Worm (Caenorhabditis elegans) whole organism, L1 larva: Measurements from ENCODE around the gene srz-101.

ENCODE experiments used
- C34B4.2 ChIP-seq: sonication (generic microtip); optimal IDR thresholded peaks from 2 replicates; lab custom pipeline; 2017; ENCODE audit warnings: mild to moderate bottlenecking, missing genetic modification characterization, missing compliant biosample characterization
- F16B12.6 ChIP-seq: fragments of 150-350 bp; optimal IDR thresholded peaks from 2 replicates; lab custom pipeline; 2014; ENCODE audit warnings: missing biosample characterization, missing genetic modification characterization
- Y116A8C.19 ChIP-seq: sonication (generic microtip); optimal IDR thresholded peaks from 2 replicates; lab custom pipeline; 2016; ENCODE audit warnings: missing compliant biosample characterization, missing genetic modification characterization, borderline replicate concordance
- aha-1 ChIP-seq: fragments of 150-350 bp; optimal IDR thresholded peaks from 2 replicates; lab custom pipeline; 2014; ENCODE audit warnings: missing biosample characterization, missing genetic modification characterization
- alr-1 ChIP-seq: fragments of 200-800 bp; sonication (Bioruptor generic); optimal IDR thresholded peaks from 2 replicates; lab custom pipeline; 2018; ENCODE audit warnings: borderline replicate concordance, mild to moderate bottlenecking, missing genetic modification characterization, missing compliant biosample characterization
- aly-2 ChIP-seq: fragments of 150-350 bp; optimal IDR thresholded peaks from 2 replicates; lab custom pipeline; 2014; ENCODE audit warnings: missing biosample characterization, missing genetic modification characterization
- ceh-63 ChIP-seq: fragments of 200-800 bp; sonication (Bioruptor generic); optimal IDR thresholded peaks from 2 replicates; lab custom pipeline; 2018; ENCODE audit warnings: mild to moderate bottlenecking, missing genetic modification characterization, missing compliant biosample characterization
- ceh-90 ChIP-seq: sonication (generic microtip); optimal IDR thresholded peaks from 2 replicates; lab custom pipeline; 2016; ENCODE audit warnings: missing genetic modification characterization, missing compliant biosample characterization
- efl-1 ChIP-seq, 4 experiments: fragments of 150-350 bp; optimal IDR thresholded peaks in 3 of 4; peaks in 1 of 4; 1 replicate in 1 of 4; 2 replicates in 3 of 4; lab custom pipeline; 2014; ENCODE audit warnings: missing biosample characterization in 2 of 4, missing genetic modification characterization in 2 of 4, missing genetic modification reagents in 2 of 4
- egl-13 ChIP-seq: sonication (generic microtip); optimal IDR thresholded peaks from 2 replicates; lab custom pipeline; 2016; ENCODE audit warnings: missing genotype, missing genetic modification reagents, missing genetic modification characterization, missing compliant biosample characterization
- fkh-10 ChIP-seq: sonication (generic microtip); optimal IDR thresholded peaks from 2 replicates; lab custom pipeline; 2017; ENCODE audit warnings: missing biosample characterization, missing genetic modification reagents, missing genetic modification characterization
- fkh-4 ChIP-seq: sonication (generic microtip); optimal IDR thresholded peaks from 2 replicates; lab custom pipeline; 2016; ENCODE audit warnings: missing compliant biosample characterization, missing genetic modification characterization, borderline replicate concordance
- grh-1 ChIP-seq: fragments of 200-800 bp; sonication (Bioruptor generic); IDR thresholded peaks from 2 replicates; pipeline ENCODE4 v1.3.6; 2022; ENCODE audit warnings: missing genetic modification reagents, missing genetic modification characterization, missing compliant biosample characterization
- hlh-17 ChIP-seq: fragments of 200-800 bp; sonication (Bioruptor generic); optimal IDR thresholded peaks from 2 replicates; lab custom pipeline; 2018; ENCODE audit warnings: missing genetic modification characterization, mild to moderate bottlenecking, missing compliant biosample characterization, moderate library complexity, borderline replicate concordance
- hpl-2 ChIP-seq: fragments of 150-350 bp; optimal IDR thresholded peaks from 2 replicates; lab custom pipeline; 2014; ENCODE audit warnings: missing biosample characterization, missing genetic modification reagents, missing genetic modification characterization
- jun-1 ChIP-seq: fragments of 150-350 bp; optimal IDR thresholded peaks from 2 replicates; lab custom pipeline; 2014; ENCODE audit warnings: missing biosample characterization, missing genetic modification reagents, missing genetic modification characterization
- lin-13 ChIP-seq: fragments of 150-350 bp; optimal IDR thresholded peaks from 2 replicates; lab custom pipeline; 2014; ENCODE audit warnings: missing biosample characterization, missing genetic modification reagents, missing genetic modification characterization
- lir-3 ChIP-seq: sonication (generic microtip); optimal IDR thresholded peaks from 2 replicates; lab custom pipeline; 2016; ENCODE audit warnings: mild to moderate bottlenecking, missing genetic modification characterization, moderate library complexity, missing compliant biosample characterization; ENCODE audit not compliant: poor library complexity
- mdl-1 ChIP-seq, 2 experiments: fragments of 150-350 bp; optimal IDR thresholded peaks; 2 replicates each; lab custom pipeline; 2014 to 2017; ENCODE audit warnings: missing biosample characterization in 2 of 2, missing genetic modification characterization in 2 of 2, inconsistent platforms in 1 of 2
- nhr-47 ChIP-seq: sonication (generic microtip); optimal IDR thresholded peaks from 2 replicates; lab custom pipeline; 2016; ENCODE audit warnings: mild to moderate bottlenecking, missing genetic modification characterization, moderate library complexity, missing compliant biosample characterization
- nhr-71 ChIP-seq: sonication (generic microtip); optimal IDR thresholded peaks from 2 replicates; lab custom pipeline; 2016; ENCODE audit warnings: mild to moderate bottlenecking, missing genetic modification characterization, moderate library complexity, missing compliant biosample characterization
- nhr-84 ChIP-seq: sonication (generic microtip); optimal IDR thresholded peaks from 2 replicates; lab custom pipeline; 2017; ENCODE audit warnings: missing biosample characterization, missing genetic modification characterization
- pqm-1 ChIP-seq: sonication (generic microtip); optimal IDR thresholded peaks from 3 replicates; lab custom pipeline; 2017; ENCODE audit warnings: missing biosample characterization, missing genetic modification characterization
- rnt-1 ChIP-seq: sonication (generic microtip); optimal IDR thresholded peaks from 2 replicates; lab custom pipeline; 2016; ENCODE audit warnings: mild to moderate bottlenecking, missing genetic modification characterization, moderate library complexity, missing compliant biosample characterization
- swsn-7 ChIP-seq: sonication (generic microtip); optimal IDR thresholded peaks from 2 replicates; lab custom pipeline; 2016; ENCODE audit warnings: missing genetic modification characterization, missing compliant biosample characterization
- tlp-1 ChIP-seq: fragments of 150-350 bp; optimal IDR thresholded peaks from 2 replicates; lab custom pipeline; 2014; ENCODE audit warnings: missing biosample characterization, missing genetic modification characterization
- unc-130 ChIP-seq: fragments of 150-350 bp; optimal IDR thresholded peaks from 2 replicates; lab custom pipeline; 2017; ENCODE audit warnings: missing biosample characterization, missing genetic modification characterization, inconsistent platforms
- unc-62 ChIP-seq: fragments of 150-350 bp; optimal IDR thresholded peaks from 2 replicates; lab custom pipeline; 2014; ENCODE audit warnings: missing biosample characterization, missing genetic modification reagents, missing genetic modification characterization
- vab-15 ChIP-seq: sonication (generic microtip); optimal IDR thresholded peaks from 2 replicates; lab custom pipeline; 2017; ENCODE audit warnings: missing genotype, mild to moderate bottlenecking, missing genetic modification characterization, missing compliant biosample characterization
- xbp-1 ChIP-seq: sonication (generic microtip); optimal IDR thresholded peaks from 2 replicates; lab custom pipeline; 2016; ENCODE audit warnings: missing genetic modification characterization, missing compliant biosample characterization
- ztf-4 ChIP-seq: fragments of 150-350 bp; optimal IDR thresholded peaks from 2 replicates; lab custom pipeline; 2014; ENCODE audit warnings: missing biosample characterization, missing genetic modification characterization

The srz-101 gene

DNA sequence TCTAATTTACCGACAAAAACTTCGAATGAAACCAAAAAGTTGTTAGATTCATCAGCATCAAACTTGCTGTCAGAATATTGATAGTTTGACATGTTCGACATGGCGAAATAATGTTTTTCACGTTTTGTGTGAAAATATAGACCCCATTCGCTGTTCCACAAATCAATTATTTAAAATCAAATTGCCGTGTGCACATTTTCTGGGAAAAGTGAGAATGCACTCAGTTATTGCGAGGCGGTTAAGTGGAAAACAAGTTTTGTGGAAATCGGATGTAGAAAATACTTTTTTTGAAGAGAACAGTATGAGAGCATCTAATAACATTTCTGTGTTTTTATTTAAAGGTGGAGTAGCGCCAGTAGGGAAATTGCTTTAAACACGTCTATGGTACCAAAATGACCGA is 906 bp upstream of the srz-101 start, which contains the start of gene srw-42:
srw-42 (minus strand) TSS at position 101 of the 400 bp plus-strand sequence.
- no peak for TF ChIP-seq xbp-1
- no peak for TF ChIP-seq lin-13 (GFP tag; lab: Kevin White, UChicago)
- no peak for TF ChIP-seq jun-1 (tag; lab: Kevin White, UChicago)
- no peak for TF ChIP-seq mdl-1 (tag; optimal IDR thresholded peaks at IDR 0.05; lab: Kevin White, UChicago)
- TF ChIP-seq unc-62 (GFP tag; lab: Kevin White, UChicago), result no peak
- no peak for TF ChIP-seq fkh-10 (GFP tag; lab: Kevin White, UChicago)
- no peak for TF ChIP-seq aha-1 (tag; lab: Kevin White, UChicago)
- no peak for TF ChIP-seq ceh-63
- no peak for TF ChIP-seq vab-15 (tag; lab: Kevin White, UChicago)
- TF ChIP-seq hpl-2 (GFP tag; lab: Kevin White, UChicago), result no peak
- no peak for TF ChIP-seq Y116A8C.19
- TF ChIP-seq lir-3, result no peak
- TF ChIP-seq pqm-1 (tag; lab: Kevin White, UChicago), result no peak
- TF ChIP-seq tlp-1 (tag; lab: Kevin White, UChicago), result no peak
- no peak for TF ChIP-seq ceh-90 (tag; lab: Kevin White, UChicago)
- TF ChIP-seq rnt-1 (tag; lab: Kevin White, UChicago), result no peak
- no peak for TF ChIP-seq F16B12.6 (tag; lab: Kevin White, UChicago)
- no peak for TF ChIP-seq C34B4.2
- no peak for TF ChIP-seq hlh-17 (GFP tag; lab: Kevin White, UChicago)

ce11 chrV:16695499-16695898 is 861 bp downstream of the srz-101 start:
- TF ChIP-seq efl-1 (optimal IDR thresholded peaks at IDR 0.05; lab: Kevin White, UChicago) (no peak), efl-1 (GFP tag; optimal IDR thresholded peaks at IDR 0.05 in 1 of 2; lab: Kevin White, UChicago) (peak in 1 of 2 experiments; percentile 79), rnt-1 (tag; lab: Kevin White, UChicago) (no peak), fkh-4 (tag; lab: Kevin White, UChicago) (no peak)

DNA sequence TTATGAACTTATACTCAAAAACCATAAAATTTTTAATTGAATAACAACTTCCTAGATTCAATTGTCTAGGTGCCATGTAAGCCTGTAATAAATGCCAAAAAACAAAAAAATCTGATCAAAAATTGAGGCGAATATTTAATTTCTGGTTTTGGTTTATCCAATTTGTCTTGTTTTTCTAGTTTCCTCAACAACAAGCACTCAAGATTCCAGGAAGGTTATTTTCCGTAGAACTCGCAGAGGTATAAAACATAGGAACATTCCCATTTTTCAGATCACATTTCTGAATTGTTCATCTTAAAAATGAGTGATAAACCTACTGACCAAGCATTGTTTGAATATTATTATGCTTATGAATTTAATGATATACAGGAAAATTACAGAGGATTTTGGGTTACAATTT is 2.5 kb downstream of the srz-101 start, which contains the start of gene srw-41:
srw-41 (plus strand) TSS at position 301 of the 400 bp plus-strand sequence.
- TF ChIP-seq aha-1 (tag; lab: Kevin White, UChicago) (no peak), grh-1 (no peak)

ce11 chrV:16699752-16700259 is 5.2 kb downstream of the srz-101 start, which contains the start of gene Y70C5C.1:
Gene Y70C5C.1 (plus strand): TSS chrV:16700209.
- TF ChIP-seq rnt-1 (tag; lab: Kevin White, UChicago) (no peak), efl-1 (optimal IDR thresholded peaks at IDR 0.05; lab: Kevin White, UChicago) (no peak), efl-1 (GFP tag; optimal IDR thresholded peaks at IDR 0.05 in 1 of 2; lab: Kevin White, UChicago) (peak in 1 of 2 experiments; percentile 85)

- TF ChIP-seq alr-1 (no peak), ztf-4 (tag; lab: Kevin White, UChicago) (no peak), aly-2 (no peak), egl-13 (tag; lab: Kevin White, UChicago) (no peak), nhr-47 (tag; lab: Kevin White, UChicago) (no peak), fkh-10 (GFP tag; lab: Kevin White, UChicago) (no peak)
- TF ChIP-seq, all 84 proteins: peak for 0
Observed at ce11 chrV:16706549-16706948, 11.9 kb downstream of the srz-101 start, which contains the start of gene clec-9. Gene clec-9 (minus strand): TSS chrV:16706649.

DNA sequence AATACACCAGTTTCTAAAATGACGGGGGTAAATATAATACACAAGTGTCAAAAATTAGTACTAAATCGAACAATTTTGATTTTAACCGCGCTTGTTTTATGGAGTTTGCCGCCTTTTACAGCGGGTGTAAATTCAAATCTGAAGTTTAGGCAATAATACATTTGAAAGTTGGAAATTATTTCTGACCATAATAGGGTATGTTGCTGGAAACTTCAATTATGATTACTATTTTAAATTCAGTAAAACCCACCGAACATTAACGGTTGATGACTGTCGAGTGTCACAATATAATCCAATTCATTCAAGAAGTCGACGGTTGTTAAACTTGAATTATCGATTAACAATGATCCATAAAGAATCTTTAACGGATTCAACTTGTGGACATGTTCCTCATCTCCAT is 19.2 kb downstream of the srz-101 start:
- TF ChIP-seq swsn-7 (tag; lab: Kevin White, UChicago), result no peak

- TF ChIP-seq unc-130, result no peak
- no peak for TF ChIP-seq nhr-71 (tag; lab: Kevin White, UChicago)
- no peak for TF ChIP-seq nhr-84 (tag; lab: Kevin White, UChicago)
Observed at ce11 chrV:16716574-16716973, 21.9 kb downstream of the srz-101 start, which contains the start of gene srh-137. Gene srh-137 (minus strand): TSS chrV:16716674.
